In the genomic region with DNA sequence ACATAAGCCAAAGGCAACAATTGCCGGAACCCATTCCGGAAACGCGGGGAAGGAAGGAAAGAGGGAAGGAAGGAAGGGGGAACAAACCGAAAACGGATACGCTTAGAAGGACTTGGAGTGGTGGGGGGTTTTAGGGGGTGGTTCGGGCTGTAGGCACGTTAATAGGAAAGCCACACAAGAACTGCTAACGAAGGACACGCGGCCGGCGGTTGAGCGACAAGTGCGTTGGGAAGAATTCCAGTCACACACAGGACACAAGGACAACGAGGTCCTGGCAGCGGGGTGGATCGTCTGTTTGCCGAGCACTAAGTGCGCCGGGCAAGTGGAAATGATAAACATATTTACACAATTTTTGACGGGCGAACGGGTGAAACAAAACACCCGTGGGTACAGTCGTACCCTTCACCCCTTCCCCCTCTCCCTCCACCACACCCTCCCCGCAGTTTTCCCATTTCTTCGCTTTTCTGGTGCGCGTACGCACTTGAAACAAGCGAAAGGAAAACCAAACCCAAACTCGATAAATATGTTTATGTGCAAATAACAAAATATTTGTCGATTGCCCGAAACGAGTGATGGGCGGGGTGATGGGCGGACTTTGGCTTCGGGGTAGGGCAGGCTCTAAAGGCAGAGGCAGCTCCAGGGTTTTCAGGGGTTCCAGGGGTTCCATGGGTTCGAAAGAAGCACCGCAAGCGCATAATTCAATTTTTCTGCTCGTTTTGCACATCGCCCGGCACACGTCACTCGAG, we compare ENCODE assay signal across 2 fruit fly cellular contexts.
TF ChIP-seq lines count a peak whose summit lies in the region.

No protein-coding gene starts in this region.

- no peak for TF ChIP-seq CTCF in whole organism, embryonic (GFP tag; optimal IDR thresholded peaks at IDR 0.05; lab: Kevin White, UChicago)

TF ChIP-seq in whole organism, embryonic, 481 proteins besides CTCF, POLR2A, EP300 and RAD21:
- no peak for TF ChIP-seq NK7.1 (GFP tag; optimal IDR thresholded peaks at IDR 0.05; lab: Kevin White, UChicago)
- no peak for TF ChIP-seq CG7271 (tag; optimal IDR thresholded peaks at IDR 0.05; lab: Kevin White, UChicago)
- TF ChIP-seq tll (GFP tag; optimal IDR thresholded peaks at IDR 0.05; lab: Kevin White, UChicago), result peak in 1 of 2 experiments; percentile 76
- peak; percentile 79 for TF ChIP-seq pros (GFP tag; optimal IDR thresholded peaks at IDR 0.05; lab: Kevin White, UChicago)
- TF ChIP-seq grn (GFP tag; optimal IDR thresholded peaks at IDR 0.05; lab: Kevin White, UChicago), result no peak
- TF ChIP-seq crol (GFP tag; IDR thresholded peaks at IDR 0.05; lab: Robert Waterston, UW), result peak; percentile 84
- TF ChIP-seq CG15696 (tag; optimal IDR thresholded peaks at IDR 0.05; lab: Kevin White, UChicago), result peak; percentile 2
- peak; percentile 4 for TF ChIP-seq Nf-YB (GFP tag; optimal IDR thresholded peaks at IDR 0.05; lab: Kevin White, UChicago)
- 0 out of 2 replicates have a peak, but pooled peaks have one; percentile 48 for TF ChIP-seq Awh (GFP tag; IDR thresholded peaks at IDR 0.05; lab: Robert Waterston, UW)
- peak; percentile 4 for TF ChIP-seq fd102C (GFP tag; optimal IDR thresholded peaks at IDR 0.05; lab: Kevin White, UChicago)
- TF ChIP-seq nerfin-1 (tag; optimal IDR thresholded peaks at IDR 0.05; lab: Kevin White, UChicago), result peak; percentile 45
- peak; percentile 94 for TF ChIP-seq Hey (tag; optimal IDR thresholded peaks at IDR 0.05; lab: Kevin White, UChicago)
- no peak for TF ChIP-seq gcm (GFP tag; optimal IDR thresholded peaks at IDR 0.05; lab: Kevin White, UChicago)
- TF ChIP-seq Kr (GFP tag; optimal IDR thresholded peaks at IDR 0.05; lab: Kevin White, UChicago), result peak; percentile 78
- no peak for TF ChIP-seq CG42726 (GFP tag; IDR thresholded peaks at IDR 0.05; lab: Robert Waterston, UW; ENCODE audit: partially characterized antibody)
- TF ChIP-seq Antp (GFP tag; optimal IDR thresholded peaks at IDR 0.05; lab: Kevin White, UChicago), result no peak
- TF ChIP-seq twi (tag; optimal IDR thresholded peaks at IDR 0.05; lab: Kevin White, UChicago), result peak; percentile 6
- peak; percentile 19 for TF ChIP-seq CG15479 (GFP tag; optimal IDR thresholded peaks at IDR 0.05; lab: Kevin White, UChicago)
- no peak for TF ChIP-seq CG11695 (GFP tag; IDR thresholded peaks at IDR 0.05; lab: Robert Waterston, UW)
- TF ChIP-seq prd (optimal IDR thresholded peaks at IDR 0.05; lab: Kevin White, UChicago), result no peak
- TF ChIP-seq prd (GFP tag; IDR thresholded peaks at IDR 0.05; lab: Robert Waterston, UW), result no peak
- TF ChIP-seq trem (tag; optimal IDR thresholded peaks at IDR 0.05; lab: Kevin White, UChicago), result no peak
- TF ChIP-seq CG4707 (GFP tag; optimal IDR thresholded peaks at IDR 0.05; lab: Kevin White, UChicago), result no peak
- TF ChIP-seq Chrac-16 (GFP tag; optimal IDR thresholded peaks at IDR 0.05; lab: Kevin White, UChicago), result no peak
- TF ChIP-seq dpn (GFP tag; optimal IDR thresholded peaks at IDR 0.05; lab: Kevin White, UChicago), result no peak
- TF ChIP-seq Med (GFP tag; lab: Kevin White, UChicago), result peak; percentile 34
- peak; percentile 40 for TF ChIP-seq kni (GFP tag; optimal IDR thresholded peaks at IDR 0.05; lab: Kevin White, UChicago)

TF ChIP-seq in whole organism, prepupa, 60 proteins besides CTCF, POLR2A, EP300 and RAD21:
- TF ChIP-seq Sox15 (GFP tag; optimal IDR thresholded peaks at IDR 0.05; lab: Kevin White, UChicago) (no peak), fkh (GFP tag; optimal IDR thresholded peaks at IDR 0.05; lab: Kevin White, UChicago) (peak; percentile 72), Eip93F (GFP tag; optimal IDR thresholded peaks at IDR 0.05; lab: Kevin White, UChicago) (no peak)
